Fruit fly (Drosophila melanogaster) whole organism, larva: Measurements from ENCODE around the gene slgA.

Experiments used
- noc ChIP-seq: fragments of 200-800 bp; sonication (Bioruptor generic); optimal IDR thresholded peaks from 3 replicates; lab custom pipeline; 2019; ENCODE audit warnings: missing biosample characterization, mild to moderate bottlenecking, missing genetic modification characterization, moderate library complexity

Gene slgA

DNA sequence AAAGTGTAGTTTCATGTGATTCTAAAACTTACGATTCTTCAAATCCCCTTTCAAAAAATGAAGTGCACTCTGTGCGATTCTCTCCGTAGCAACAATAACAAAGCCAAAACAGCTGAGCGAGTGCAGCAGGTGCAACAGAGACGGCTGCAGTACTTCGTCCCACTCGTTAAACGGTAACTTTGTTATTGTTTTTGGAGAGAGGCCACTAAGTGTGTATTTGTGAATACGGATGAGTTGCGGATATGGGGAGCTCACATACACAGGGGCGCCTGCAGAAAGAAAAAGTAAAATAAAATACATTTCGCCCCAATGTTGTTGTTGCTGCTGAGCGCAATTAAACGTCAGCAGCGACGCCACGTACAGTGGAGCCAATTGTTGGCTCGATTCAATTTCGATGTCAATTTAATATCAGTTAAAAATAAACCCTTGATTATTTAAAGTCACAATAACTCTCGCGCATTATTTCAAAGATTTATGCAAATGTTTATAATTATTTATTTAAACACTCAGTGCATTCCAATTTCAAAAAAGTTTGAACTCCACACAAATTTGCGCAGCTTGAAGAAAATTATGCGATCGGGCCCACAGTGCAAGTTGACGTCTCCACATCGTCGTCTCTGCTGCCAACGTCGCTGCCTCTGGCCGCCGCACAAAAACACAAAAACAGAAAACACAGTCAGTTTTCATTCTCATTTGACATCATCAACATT lies 6.3 kb upstream of the slgA start:
- TF ChIP-seq noc (tag; lab: Kevin White, UChicago): peak; percentile 99

DNA sequence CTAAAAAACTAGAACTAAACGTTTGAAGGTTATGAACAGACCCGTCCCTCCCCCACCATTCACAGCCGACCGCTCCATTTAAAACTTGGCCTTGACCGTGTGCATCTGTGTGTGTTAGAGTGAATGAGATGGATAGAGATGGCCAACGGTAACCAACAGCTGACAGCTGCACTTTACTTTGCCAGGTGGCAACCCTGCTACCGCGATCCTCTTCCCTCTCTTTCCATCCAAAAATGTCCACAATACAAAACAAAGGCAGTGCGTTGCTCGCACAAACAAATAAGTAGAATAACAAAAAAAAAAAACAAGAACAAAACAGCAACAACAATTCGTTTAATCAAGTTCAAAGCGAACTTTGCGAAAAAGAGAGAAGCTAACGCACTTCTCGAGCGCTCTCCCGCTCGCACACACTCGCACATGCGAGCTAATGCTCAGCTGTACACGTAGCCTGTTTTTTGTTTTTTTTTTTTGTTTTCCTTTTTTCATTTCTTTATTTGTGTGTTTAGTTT lies 5.3 kb upstream of the slgA start:
- no peak for TF ChIP-seq noc (tag; lab: Kevin White, UChicago)

dm6 chrX:21369149-21369988 lies 4.4 kb upstream of the slgA start:
- no peak for TF ChIP-seq noc (tag; lab: Kevin White, UChicago)

- TF ChIP-seq noc (tag; lab: Kevin White, UChicago): peak; percentile 75
Measured at dm6 chrX:21375595-21376047, 1.8 kb downstream of the slgA start.

dm6 chrX:21378344-21378882 lies 4.6 kb downstream of the slgA start:
- TF ChIP-seq noc (tag; lab: Kevin White, UChicago): no peak

- no peak for TF ChIP-seq noc (tag; lab: Kevin White, UChicago)
Measured at dm6 chrX:21387695-21388094, 13.9 kb downstream of the slgA start, which contains the start of gene Ddx56. TSS of gene Ddx56 (minus strand) at chrX:21387946.

DNA sequence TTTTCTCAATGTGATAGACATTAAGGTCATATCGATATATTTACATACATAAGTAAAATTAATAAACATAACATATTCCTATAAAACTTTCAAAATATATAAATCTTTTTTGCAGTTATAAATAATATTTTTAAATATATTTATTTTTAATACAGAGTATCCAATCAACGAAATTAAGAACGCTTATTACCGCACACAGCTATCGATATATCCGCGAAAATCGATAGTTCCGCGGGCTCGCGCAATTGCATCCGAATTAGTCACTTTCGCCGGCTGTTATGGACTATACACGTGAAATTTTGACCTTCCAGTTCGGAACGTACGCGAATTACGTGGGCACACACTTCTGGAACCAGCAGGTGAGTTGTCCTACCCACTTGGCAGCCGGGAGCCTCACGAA lies 14.9 kb downstream of the slgA start, which contains the start of gene mst:
Gene mst (plus strand): TSS at position 244 of the 400 bp plus-strand sequence.
- TF ChIP-seq noc (tag; lab: Kevin White, UChicago): no peak

DNA sequence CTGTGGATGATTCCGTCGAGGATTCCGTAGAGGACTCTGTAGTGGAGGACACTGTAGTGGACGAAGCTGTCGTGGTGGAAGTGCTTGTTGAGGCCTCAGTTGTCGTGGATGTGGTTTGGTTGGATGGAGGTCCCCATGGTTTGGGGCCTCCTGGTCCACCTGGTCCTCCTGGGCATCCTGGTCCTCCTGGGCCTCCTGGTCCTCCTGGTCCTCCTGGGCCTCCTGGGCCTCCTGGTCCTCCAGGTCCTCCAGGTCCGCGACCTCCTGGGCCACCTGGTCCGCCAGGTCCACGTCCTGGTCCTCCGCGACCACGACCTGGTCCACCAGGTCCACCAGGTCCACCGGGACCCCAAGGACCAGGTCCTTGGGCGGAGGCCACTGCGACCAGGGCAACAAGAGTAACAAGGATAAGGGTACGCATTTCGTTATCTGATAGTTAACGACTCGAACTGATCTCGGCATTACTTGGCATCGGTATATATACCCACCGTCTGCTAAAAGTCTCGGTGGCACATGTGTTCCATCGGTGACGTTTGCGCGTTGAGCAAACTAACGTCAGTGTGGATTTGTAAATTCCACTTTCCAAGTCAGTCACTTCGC lies 23.2 kb downstream of the slgA start, which contains the start of gene lcs:
Gene lcs (minus strand): TSS at position 457 of the 600 bp plus-strand sequence.
- no peak for TF ChIP-seq noc (tag; lab: Kevin White, UChicago)

dm6 chrX:21402672-21403071 lies 28.9 kb downstream of the slgA start, which contains the start of gene whe:
TSS of gene whe (minus strand) at chrX:21402772.
- no peak for TF ChIP-seq noc (tag; lab: Kevin White, UChicago)

DNA sequence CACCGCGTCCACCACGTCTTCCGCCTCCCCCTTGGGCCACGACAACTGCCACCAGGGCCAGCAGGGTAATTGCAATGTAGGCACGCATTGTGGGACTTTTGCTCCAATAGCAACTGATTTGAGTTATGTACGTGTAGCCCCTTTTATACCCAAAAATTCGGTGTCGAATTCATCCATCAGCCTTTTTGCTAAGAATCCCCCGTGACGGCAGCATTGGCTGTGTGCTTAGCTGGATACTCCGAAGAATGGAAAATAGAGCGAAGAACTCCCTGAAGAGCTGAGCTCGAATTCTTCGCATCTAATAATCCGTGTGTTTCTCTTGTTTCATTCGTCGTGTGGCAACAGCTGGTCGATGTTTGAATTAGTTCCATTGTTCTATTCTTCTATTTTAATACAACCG lies 55.4 kb downstream of the slgA start, which contains the start of gene CG10918:
Gene CG10918 (minus strand): TSS at position 101 of the 400 bp plus-strand sequence.
- no peak for TF ChIP-seq noc (tag; lab: Kevin White, UChicago)
